Worm (Caenorhabditis elegans): ENCODE data around the gene F52H2.5.

DNA sequence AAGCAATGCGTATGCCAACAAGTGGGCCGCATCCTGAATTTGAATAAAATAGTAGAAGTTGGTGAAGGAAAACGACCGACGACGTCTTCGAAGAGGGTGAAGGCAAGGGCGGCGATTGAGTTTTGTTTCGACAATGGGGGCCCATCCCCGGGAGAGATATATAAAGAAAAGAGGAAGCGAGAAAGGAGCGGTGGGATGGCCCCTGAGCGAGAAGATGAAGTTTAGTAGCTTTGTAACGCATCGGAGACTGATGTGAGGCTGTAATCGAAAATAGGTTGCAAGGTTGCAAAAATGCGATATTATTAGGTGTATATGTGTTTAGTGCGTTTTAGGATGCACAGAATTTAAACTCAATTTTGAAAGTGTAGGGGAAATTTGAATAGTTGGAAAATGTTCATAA is 37.2 kb downstream of the F52H2.5 start:
- TF ChIP-seq nhr-28 (tag; optimal IDR thresholded peaks at IDR 0.05) (no peak), snpc-4 (tag; optimal IDR thresholded peaks at IDR 0.05) (no peak)
